Worm (Caenorhabditis elegans): ENCODE results near the gene ZK783.7.

ZK783.7 gene

ce11 chrIII:7656474-7656873 is at the start of gene ZK783.7:
TSS of gene ZK783.7 (plus strand) at chrIII:7656719.
- TF ChIP-seq unc-62 (GFP tag; optimal IDR thresholded peaks at IDR 0.05) (peak; percentile 34), nhr-237 (tag; optimal IDR thresholded peaks at IDR 0.05) (no peak), cnd-1 (tag; optimal IDR thresholded peaks at IDR 0.05) (peak; percentile 10), ham-2 (GFP tag; optimal IDR thresholded peaks at IDR 0.05) (no peak), hlh-1 (tag; optimal IDR thresholded peaks at IDR 0.05) (peak; percentile 23)

DNA sequence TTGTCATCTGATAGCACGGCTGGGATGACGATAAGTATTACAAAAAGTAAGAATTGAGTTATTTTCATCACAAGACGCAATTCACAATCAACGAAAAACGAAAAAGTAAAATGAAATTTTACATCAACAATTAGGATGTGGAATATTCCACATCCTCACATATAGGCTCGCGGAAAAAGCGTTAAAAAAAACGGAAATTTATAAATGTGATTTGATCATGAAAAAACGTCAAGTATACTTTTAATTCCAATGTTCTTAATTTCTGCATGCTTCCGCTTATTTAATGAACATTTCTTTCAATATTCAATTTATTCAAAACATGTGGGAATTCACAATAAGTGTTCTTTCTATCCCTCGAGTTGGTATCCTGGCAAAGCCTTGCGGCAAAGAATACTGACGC is 48.3 kb upstream of the ZK783.7 start, which contains the start of gene T04A6.3:
Gene T04A6.3 (minus strand): TSS at position 101 of the 400 bp plus-strand sequence.
- TF ChIP-seq ceh-39 (tag; optimal IDR thresholded peaks at IDR 0.05) (no peak), lin-32 (GFP tag; optimal IDR thresholded peaks at IDR 0.05) (no peak), unc-120 (tag; optimal IDR thresholded peaks at IDR 0.05; ENCODE audit: poor library complexity, severe bottlenecking) (no peak), mab-5 (tag; optimal IDR thresholded peaks at IDR 0.05) (no peak), lsy-2 (tag; optimal IDR thresholded peaks at IDR 0.05) (no peak), elt-1 (tag; optimal IDR thresholded peaks at IDR 0.05; ENCODE audit: borderline replicate concordance, insufficient read depth) (no peak), nhr-237 (tag; optimal IDR thresholded peaks at IDR 0.05) (no peak), tbx-8 (GFP tag; optimal IDR thresholded peaks at IDR 0.05) (no peak)

- no peak for TF ChIP-seq lin-13 (tag; optimal IDR thresholded peaks at IDR 0.05)
- TF ChIP-seq M03D4.4 (tag; optimal IDR thresholded peaks at IDR 0.05), result no peak
- no peak for TF ChIP-seq blmp-1 (tag; optimal IDR thresholded peaks at IDR 0.05)
- TF ChIP-seq nhr-12 (tag; optimal IDR thresholded peaks at IDR 0.05), result no peak
- TF ChIP-seq sptf-1 (tag; optimal IDR thresholded peaks at IDR 0.05), result no peak
- TF ChIP-seq unc-62 (GFP tag; optimal IDR thresholded peaks at IDR 0.05), result no peak
- no peak for TF ChIP-seq tbx-8 (GFP tag; optimal IDR thresholded peaks at IDR 0.05)
- TF ChIP-seq mab-5 (tag; optimal IDR thresholded peaks at IDR 0.05), result no peak
- no peak for TF ChIP-seq snpc-4 (tag; optimal IDR thresholded peaks at IDR 0.05)
- TF ChIP-seq ceh-39 (tag; optimal IDR thresholded peaks at IDR 0.05), result no peak
- no peak for TF ChIP-seq nhr-237 (tag; optimal IDR thresholded peaks at IDR 0.05)
- no peak for TF ChIP-seq drap-1 (GFP tag; optimal IDR thresholded peaks at IDR 0.05)
- no peak for TF ChIP-seq hlh-1 (tag; optimal IDR thresholded peaks at IDR 0.05)
Observed at ce11 chrIII:7609168-7609567, 47.4 kb upstream of the ZK783.7 start, which contains the start of gene nsph-4.3. TSS of gene nsph-4.3 (minus strand) at chrIII:7609268.

DNA sequence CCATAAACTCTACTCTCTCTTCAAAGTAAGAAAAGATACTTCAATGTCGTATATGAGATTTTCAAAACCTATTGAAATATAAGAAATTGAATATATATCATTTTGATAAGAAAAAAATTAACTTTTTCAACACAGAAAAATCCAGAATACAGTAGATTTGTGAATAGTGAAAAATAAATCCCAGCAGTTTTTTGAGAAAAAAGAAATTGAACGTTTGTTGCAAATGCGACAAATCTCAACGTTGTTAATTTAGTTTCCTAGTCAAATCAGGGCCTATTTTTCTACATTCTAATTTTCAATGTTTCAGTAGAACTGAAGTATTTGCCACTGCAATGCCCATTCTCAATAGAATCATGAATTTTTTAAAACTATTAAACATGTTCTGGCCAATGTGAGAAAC is 42.0 kb upstream of the ZK783.7 start, which contains the start of gene T04A6.2:
Gene T04A6.2 (plus strand): TSS at position 301 of the 400 bp plus-strand sequence.
- TF ChIP-seq nhr-28 (tag; optimal IDR thresholded peaks at IDR 0.05) (no peak), lin-13 (tag; optimal IDR thresholded peaks at IDR 0.05) (no peak), blmp-1 (tag; optimal IDR thresholded peaks at IDR 0.05) (no peak), flh-1 (GFP tag; optimal IDR thresholded peaks at IDR 0.05) (no peak), nhr-237 (tag; optimal IDR thresholded peaks at IDR 0.05) (no peak), nhr-12 (tag; optimal IDR thresholded peaks at IDR 0.05) (no peak), sptf-1 (tag; optimal IDR thresholded peaks at IDR 0.05) (no peak), bed-3 (GFP tag; optimal IDR thresholded peaks at IDR 0.05) (no peak), unc-120 (tag; optimal IDR thresholded peaks at IDR 0.05; ENCODE audit: poor library complexity, severe bottlenecking) (no peak), drap-1 (GFP tag; optimal IDR thresholded peaks at IDR 0.05) (no peak), sem-2 (GFP tag; optimal IDR thresholded peaks at IDR 0.05) (no peak), hlh-1 (tag; optimal IDR thresholded peaks at IDR 0.05) (no peak), unc-62 (GFP tag; optimal IDR thresholded peaks at IDR 0.05) (no peak), ceh-43 (GFP tag; optimal IDR thresholded peaks at IDR 0.05) (no peak), ces-1 (GFP tag; optimal IDR thresholded peaks at IDR 0.05) (no peak), pha-4 (tag; optimal IDR thresholded peaks at IDR 0.05) (no peak), ztf-11 (tag; optimal IDR thresholded peaks at IDR 0.05) (no peak), lsy-2 (tag; optimal IDR thresholded peaks at IDR 0.05) (no peak), zip-8 (tag; optimal IDR thresholded peaks at IDR 0.05) (no peak)

DNA sequence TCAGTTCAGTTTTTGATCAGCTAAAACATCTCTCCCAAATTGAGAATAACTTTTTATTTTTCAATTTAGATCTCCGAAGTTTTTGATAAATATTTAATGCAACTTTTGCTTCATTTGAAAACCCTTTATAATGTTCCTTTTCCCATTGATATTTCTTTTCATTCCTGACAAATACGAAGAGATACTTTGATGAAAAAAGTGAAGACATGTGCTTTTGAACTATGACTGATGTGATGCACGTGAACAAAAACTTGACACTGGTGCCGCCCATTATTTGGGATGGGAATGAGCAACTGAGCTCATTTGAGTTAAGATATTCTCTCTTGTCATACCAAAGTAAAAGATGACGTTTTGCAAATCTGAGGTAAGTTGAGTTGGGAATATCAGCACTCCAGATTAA is 40.3 kb upstream of the ZK783.7 start, which contains the start of gene T04A6.1:
Gene T04A6.1 (plus strand): TSS at position 301 of the 400 bp plus-strand sequence.
- TF ChIP-seq unc-120 (tag; optimal IDR thresholded peaks at IDR 0.05; ENCODE audit: poor library complexity, severe bottlenecking) (no peak), tbx-8 (GFP tag; optimal IDR thresholded peaks at IDR 0.05) (no peak), lin-32 (GFP tag; optimal IDR thresholded peaks at IDR 0.05) (no peak), ztf-11 (tag; optimal IDR thresholded peaks at IDR 0.05) (no peak), cnd-1 (tag; optimal IDR thresholded peaks at IDR 0.05) (no peak), mab-5 (tag; optimal IDR thresholded peaks at IDR 0.05) (no peak), lsy-2 (tag; optimal IDR thresholded peaks at IDR 0.05) (no peak), bed-3 (GFP tag; optimal IDR thresholded peaks at IDR 0.05) (no peak), unc-39 (tag; optimal IDR thresholded peaks at IDR 0.05) (no peak), zip-8 (tag; optimal IDR thresholded peaks at IDR 0.05) (no peak), drap-1 (GFP tag; optimal IDR thresholded peaks at IDR 0.05) (no peak), ceh-83 (GFP tag; optimal IDR thresholded peaks at IDR 0.05) (no peak), sem-2 (GFP tag; optimal IDR thresholded peaks at IDR 0.05) (no peak), hlh-1 (tag; optimal IDR thresholded peaks at IDR 0.05) (no peak), ham-2 (GFP tag; optimal IDR thresholded peaks at IDR 0.05) (no peak), mep-1 (tag; optimal IDR thresholded peaks at IDR 0.05) (no peak), ces-1 (GFP tag; optimal IDR thresholded peaks at IDR 0.05) (no peak)

All from whole organism, mixed stage, embryonic.